Worm (Caenorhabditis elegans): Measurements from ENCODE around the gene ttyh-1.

ttyh-1 gene

DNA sequence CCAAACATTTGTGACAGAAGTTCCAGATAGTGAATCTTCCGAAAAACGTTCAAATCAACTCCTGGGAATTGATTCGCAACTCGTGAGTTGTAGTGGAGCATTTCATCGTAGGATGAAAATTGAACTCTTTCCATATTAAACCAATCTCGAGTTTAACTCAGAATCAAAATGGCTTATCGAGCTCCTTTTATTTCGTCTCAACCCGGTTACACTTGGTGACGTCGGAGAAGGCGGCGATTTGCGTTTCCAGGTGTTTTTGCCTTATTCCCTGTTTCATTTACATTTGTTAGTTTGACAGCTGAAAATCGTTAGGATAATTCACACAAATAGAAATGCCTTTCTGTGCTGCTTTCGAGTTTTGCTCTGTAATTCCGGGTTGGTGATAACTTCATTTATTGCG is 7.0 kb downstream of the ttyh-1 start, which contains the start of gene F42E11.3:
TSS of gene F42E11.3 (minus strand) at position 101 of the 400 bp plus-strand sequence.
- TF ChIP-seq cnd-1 (tag; optimal IDR thresholded peaks at IDR 0.05), result no peak
- peak; percentile 2 for TF ChIP-seq sptf-1 (tag; optimal IDR thresholded peaks at IDR 0.05)

DNA sequence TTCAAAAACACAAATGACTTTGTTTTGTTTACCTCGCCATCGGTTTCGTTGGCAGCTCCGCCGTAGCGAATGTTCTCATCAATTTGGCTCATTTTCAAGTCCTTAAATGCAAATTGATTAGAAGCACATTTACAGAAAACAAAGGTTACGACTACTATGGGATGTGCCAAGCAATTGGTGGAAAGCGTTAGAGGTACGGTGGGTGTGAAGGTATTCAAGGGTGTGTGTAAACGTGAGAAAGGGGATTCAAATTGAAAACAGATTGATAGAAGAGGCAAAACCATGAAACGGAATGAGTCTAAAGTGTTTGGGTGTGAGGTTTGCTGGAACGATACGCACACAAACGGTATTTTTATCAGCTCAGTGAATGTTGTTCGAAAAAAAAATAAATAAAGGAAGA is 8.9 kb downstream of the ttyh-1 start, which contains the start of gene tni-1:
TSS of gene tni-1 (minus strand) at position 101 of the 400 bp plus-strand sequence.
- no peak for TF ChIP-seq snpc-4 (tag; optimal IDR thresholded peaks at IDR 0.05)
- TF ChIP-seq ham-2 (GFP tag; optimal IDR thresholded peaks at IDR 0.05), result no peak
- no peak for TF ChIP-seq elt-1 (tag; optimal IDR thresholded peaks at IDR 0.05; ENCODE audit: borderline replicate concordance, insufficient read depth)
- no peak for TF ChIP-seq nhr-76 (tag; optimal IDR thresholded peaks at IDR 0.05)
- no peak for TF ChIP-seq sem-2 (GFP tag; optimal IDR thresholded peaks at IDR 0.05)
- no peak for TF ChIP-seq nhr-2 (tag; optimal IDR thresholded peaks at IDR 0.05)
- no peak for TF ChIP-seq ceh-83 (GFP tag; optimal IDR thresholded peaks at IDR 0.05)
- TF ChIP-seq flh-1 (GFP tag; optimal IDR thresholded peaks at IDR 0.05), result no peak
- no peak for TF ChIP-seq sptf-1 (tag; optimal IDR thresholded peaks at IDR 0.05)
- no peak for TF ChIP-seq mab-5 (tag; optimal IDR thresholded peaks at IDR 0.05)
- TF ChIP-seq nhr-28 (tag; optimal IDR thresholded peaks at IDR 0.05), result no peak
- no peak for TF ChIP-seq hlh-1 (tag; optimal IDR thresholded peaks at IDR 0.05)
- TF ChIP-seq unc-62 (GFP tag; optimal IDR thresholded peaks at IDR 0.05), result no peak
- TF ChIP-seq ces-1 (GFP tag; optimal IDR thresholded peaks at IDR 0.05), result no peak
- no peak for TF ChIP-seq unc-120 (tag; optimal IDR thresholded peaks at IDR 0.05; ENCODE audit: poor library complexity, severe bottlenecking)

DNA sequence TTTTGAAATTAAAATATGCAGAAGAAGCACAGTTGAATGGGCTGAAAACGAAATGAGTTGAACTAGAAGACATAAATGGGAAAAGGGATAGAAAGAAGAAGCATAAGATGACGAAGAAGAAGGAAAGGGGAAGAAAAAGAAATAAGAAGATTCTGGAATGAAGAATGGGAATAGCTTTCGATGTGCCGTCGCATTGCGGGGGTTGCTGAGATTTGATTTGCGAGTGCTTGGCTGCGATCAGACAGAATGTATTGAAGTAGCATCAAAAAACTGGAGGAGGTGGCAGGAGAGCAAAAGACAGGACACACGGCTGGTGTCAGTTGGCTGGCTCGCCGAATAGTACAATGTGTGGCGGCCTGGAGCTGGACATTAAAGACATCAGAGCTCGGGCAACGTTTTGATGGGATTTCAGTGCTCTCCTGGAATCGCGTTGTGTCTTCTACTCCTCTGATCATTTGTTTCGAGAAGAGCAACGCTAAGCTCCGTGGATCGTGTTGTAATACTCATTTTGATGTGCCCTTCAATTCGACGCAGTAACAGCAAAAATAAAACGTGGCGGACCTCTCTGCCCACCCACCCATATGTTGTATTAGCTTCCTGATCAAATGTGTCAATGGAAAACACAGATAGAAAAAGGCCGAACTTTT is 10.7 kb downstream of the ttyh-1 start:
- TF ChIP-seq lsy-2 (tag; optimal IDR thresholded peaks at IDR 0.05), result no peak
- TF ChIP-seq M03D4.4 (tag; optimal IDR thresholded peaks at IDR 0.05), result peak; percentile 7
- peak; percentile 92 for TF ChIP-seq unc-120 (tag; optimal IDR thresholded peaks at IDR 0.05; ENCODE audit: poor library complexity, severe bottlenecking)
- TF ChIP-seq bed-3 (GFP tag; optimal IDR thresholded peaks at IDR 0.05), result no peak
- TF ChIP-seq nhr-28 (tag; optimal IDR thresholded peaks at IDR 0.05), result no peak
- no peak for TF ChIP-seq elt-1 (tag; optimal IDR thresholded peaks at IDR 0.05; ENCODE audit: borderline replicate concordance, insufficient read depth)
- TF ChIP-seq mab-5 (tag; optimal IDR thresholded peaks at IDR 0.05), result no peak
- TF ChIP-seq tbx-8 (GFP tag; optimal IDR thresholded peaks at IDR 0.05), result no peak
- no peak for TF ChIP-seq cnd-1 (tag; optimal IDR thresholded peaks at IDR 0.05)
- TF ChIP-seq unc-62 (GFP tag; optimal IDR thresholded peaks at IDR 0.05), result peak; percentile 63
- no peak for TF ChIP-seq unc-39 (tag; optimal IDR thresholded peaks at IDR 0.05)
- no peak for TF ChIP-seq ztf-11 (tag; optimal IDR thresholded peaks at IDR 0.05)
- TF ChIP-seq elt-3 (tag; optimal IDR thresholded peaks at IDR 0.05), result no peak
- TF ChIP-seq nhr-12 (tag; optimal IDR thresholded peaks at IDR 0.05), result no peak
- TF ChIP-seq flh-1 (GFP tag; optimal IDR thresholded peaks at IDR 0.05), result no peak
- no peak for TF ChIP-seq ceh-83 (GFP tag; optimal IDR thresholded peaks at IDR 0.05)
- no peak for TF ChIP-seq nhr-76 (tag; optimal IDR thresholded peaks at IDR 0.05)
- no peak for TF ChIP-seq ham-2 (GFP tag; optimal IDR thresholded peaks at IDR 0.05)
- TF ChIP-seq zip-8 (tag; optimal IDR thresholded peaks at IDR 0.05), result no peak
- TF ChIP-seq lin-13 (tag; optimal IDR thresholded peaks at IDR 0.05), result no peak
- peak; percentile 85 for TF ChIP-seq hlh-1 (tag; optimal IDR thresholded peaks at IDR 0.05)
- TF ChIP-seq mep-1 (tag; optimal IDR thresholded peaks at IDR 0.05), result no peak
- no peak for TF ChIP-seq blmp-1 (tag; optimal IDR thresholded peaks at IDR 0.05)
- TF ChIP-seq sem-2 (GFP tag; optimal IDR thresholded peaks at IDR 0.05), result no peak
- TF ChIP-seq ceh-43 (GFP tag; optimal IDR thresholded peaks at IDR 0.05), result no peak
- no peak for TF ChIP-seq nhr-237 (tag; optimal IDR thresholded peaks at IDR 0.05)
- TF ChIP-seq drap-1 (GFP tag; optimal IDR thresholded peaks at IDR 0.05), result no peak
- TF ChIP-seq ceh-39 (tag; optimal IDR thresholded peaks at IDR 0.05), result no peak
- TF ChIP-seq mls-2 (tag; optimal IDR thresholded peaks at IDR 0.05), result no peak
- peak; percentile 73 for TF ChIP-seq ces-1 (GFP tag; optimal IDR thresholded peaks at IDR 0.05)
- no peak for TF ChIP-seq nhr-2 (tag; optimal IDR thresholded peaks at IDR 0.05)
- TF ChIP-seq sptf-1 (tag; optimal IDR thresholded peaks at IDR 0.05), result peak; percentile 20
- TF ChIP-seq pha-4 (tag; optimal IDR thresholded peaks at IDR 0.05), result no peak
- TF ChIP-seq lin-32 (GFP tag; optimal IDR thresholded peaks at IDR 0.05), result no peak
- no peak for TF ChIP-seq snpc-4 (tag; optimal IDR thresholded peaks at IDR 0.05)

Data from whole organism, mixed stage, embryonic.